Worm (Caenorhabditis elegans) whole organism, L2 larva: ENCODE measurements around the gene F52D2.12.

Experiments used
- C34F6.9 ChIP-seq: fragments of 150-350 bp; optimal IDR thresholded peaks from 2 replicates; lab custom pipeline; 2014; ENCODE audit warnings: missing biosample characterization, missing genetic modification characterization
- ama-1 ChIP-seq: fragments of 150-350 bp; optimal IDR thresholded peaks from 2 replicates; lab custom pipeline; 2018; ENCODE audit warnings: inconsistent platforms
- blmp-1 ChIP-seq: sonication (generic microtip); optimal IDR thresholded peaks from 2 replicates; lab custom pipeline; 2017; ENCODE audit warnings: missing genetic modification characterization, mild to moderate bottlenecking, missing compliant biosample characterization, antibody characterized with exemption, moderate library complexity; ENCODE audit not compliant: insufficient read depth
- ceh-82 ChIP-seq: fragments of 150-350 bp; optimal IDR thresholded peaks from 2 replicates; lab custom pipeline; 2014; ENCODE audit warnings: missing biosample characterization, missing genetic modification characterization
- egl-27 ChIP-seq: sonication (generic microtip); optimal IDR thresholded peaks from 3 replicates; lab custom pipeline; 2017; ENCODE audit warnings: missing biosample characterization, missing genetic modification reagents, missing genetic modification characterization
- lin-39 ChIP-seq: fragments of 150-350 bp; optimal IDR thresholded peaks from 2 replicates; lab custom pipeline; 2014; ENCODE audit warnings: missing biosample characterization, missing genetic modification reagents, missing genetic modification characterization
- skn-1 ChIP-seq: sonication (generic microtip); optimal IDR thresholded peaks from 2 replicates; lab custom pipeline; 2017; ENCODE audit warnings: missing biosample characterization, missing genetic modification characterization
- unc-39 ChIP-seq: fragments of 150-350 bp; optimal IDR thresholded peaks from 2 replicates; lab custom pipeline; 2014; ENCODE audit warnings: missing biosample characterization, missing genetic modification characterization
- unc-55 ChIP-seq: fragments of 150-350 bp; sonication (generic microtip); optimal IDR thresholded peaks from 3 replicates; lab custom pipeline; 2014; ENCODE audit warnings: missing biosample characterization, missing genetic modification reagents, missing genetic modification characterization

DNA sequence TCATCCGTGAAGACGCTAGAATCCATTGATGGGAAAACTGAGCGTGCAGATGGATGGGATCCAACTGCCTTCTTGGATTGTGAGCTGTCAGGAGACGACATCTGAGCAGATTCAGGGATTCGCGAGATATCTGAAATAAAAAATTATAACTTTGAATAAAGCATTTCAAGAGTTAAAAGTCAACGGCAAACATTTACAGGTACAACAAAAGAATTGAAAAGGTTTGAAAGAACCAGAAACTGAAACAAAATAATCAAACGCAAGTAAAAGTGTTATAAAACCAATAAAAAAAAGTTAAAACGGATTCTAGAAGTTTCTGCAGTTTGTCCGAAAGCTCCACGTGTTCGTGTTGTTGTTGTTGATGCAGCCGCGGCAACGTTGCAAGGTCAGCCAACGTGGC lies 37.9 kb upstream of the F52D2.12 start, which contains the start of gene Y59E1A.4:
- TF ChIP-seq ama-1 (no peak), lin-39 (no peak), unc-55 (no peak), unc-39 (tag; lab: Kevin White, UChicago) (no peak), skn-1 (tag; lab: Kevin White, UChicago) (no peak), blmp-1 (tag; lab: Kevin White, UChicago) (no peak), C34F6.9 (tag; lab: Kevin White, UChicago) (no peak), egl-27 (no peak), ceh-82 (no peak)
